Fruit fly (Drosophila melanogaster) whole organism, embryonic: Measurements from ENCODE around the gene BRWD3.

Experiments
- Antp ChIP-seq: fragments of 200-800 bp; sonication (Bioruptor generic); optimal IDR thresholded peaks from 3 replicates; lab custom pipeline; 2016; ENCODE audit warnings: missing biosample characterization, missing genetic modification characterization
- B-H1 ChIP-seq: fragments of 200-800 bp; sonication (Bioruptor generic); IDR thresholded peaks from 3 replicates; pipeline ENCODE4 v1.3.6; 2022; ENCODE audit warnings: missing biosample characterization, missing genetic modification characterization
- CG10959 ChIP-seq: fragments of 200-800 bp; sonication (Bioruptor generic); IDR thresholded peaks from 2 replicates; pipeline ENCODE4 v1.3.6; 2022; ENCODE audit warnings: missing biosample characterization, missing genetic modification characterization
- CG11695 ChIP-seq: fragments of 200-800 bp; sonication (Bioruptor generic); IDR thresholded peaks from 3 replicates; pipeline ENCODE4 v1.3.6; 2022; ENCODE audit warnings: missing biosample characterization, missing genetic modification characterization
- CG12744 ChIP-seq: fragments of 200-800 bp; sonication (Bioruptor generic); optimal IDR thresholded peaks from 2 replicates; lab custom pipeline; 2016; ENCODE audit warnings: missing biosample characterization, missing genetic modification characterization
- CG13123 ChIP-seq: fragments of 200-800 bp; sonication (Bioruptor generic); optimal IDR thresholded peaks from 2 replicates; lab custom pipeline; 2016; ENCODE audit warnings: missing biosample characterization, missing genetic modification characterization
- CG14667 ChIP-seq: fragments of 200-800 bp; sonication (Bioruptor generic); IDR thresholded peaks from 2 replicates; pipeline ENCODE4 v1.3.6; 2022; ENCODE audit warnings: missing biosample characterization, missing genetic modification characterization
- CG30020 ChIP-seq: fragments of 200-800 bp; optimal IDR thresholded peaks from 2 replicates; lab custom pipeline; 2019; ENCODE audit warnings: missing biosample characterization, mild to moderate bottlenecking, missing genetic modification characterization, moderate library complexity
- CG32772 ChIP-seq: fragments of 200-800 bp; sonication (Bioruptor generic); IDR thresholded peaks from 2 replicates; pipeline ENCODE4 v1.3.6; 2022; ENCODE audit warnings: missing biosample characterization, missing genetic modification characterization
- CG3281 ChIP-seq: fragments of 200-800 bp; sonication (Bioruptor generic); optimal IDR thresholded peaks from 3 replicates; lab custom pipeline; 2017; ENCODE audit warnings: missing biosample characterization, mild to moderate bottlenecking, missing genetic modification characterization
- CG42726 ChIP-seq: fragments of 200-800 bp; sonication (Bioruptor generic); IDR thresholded peaks from 2 replicates; pipeline ENCODE4 v1.3.6; 2022; ENCODE audit warnings: missing biosample characterization, missing genetic modification characterization; ENCODE audit not compliant: partially characterized antibody
- CG4282 ChIP-seq: fragments of 200-800 bp; sonication (Bioruptor generic); optimal IDR thresholded peaks from 2 replicates; lab custom pipeline; 2016; ENCODE audit warnings: missing biosample characterization, missing genetic modification characterization
- CG4730 ChIP-seq: fragments of 200-800 bp; sonication (Bioruptor generic); IDR thresholded peaks from 2 replicates; pipeline ENCODE4 v1.3.6; 2022; ENCODE audit warnings: missing biosample characterization, missing genetic modification characterization
- CG5953 ChIP-seq: fragments of 200-800 bp; sonication (Bioruptor generic); IDR thresholded peaks from 2 replicates; pipeline ENCODE4 v1.3.6; 2022; ENCODE audit warnings: missing biosample characterization, missing genetic modification characterization
- CG6689 ChIP-seq: fragments of 200-800 bp; sonication (Bioruptor generic); IDR thresholded peaks from 2 replicates; pipeline ENCODE4 v1.3.6; 2022; ENCODE audit warnings: missing biosample characterization, missing genetic modification characterization
- CG7839 ChIP-seq: fragments of 200-800 bp; sonication (Bioruptor generic); optimal IDR thresholded peaks from 3 replicates; lab custom pipeline; 2018; ENCODE audit warnings: missing biosample characterization, mild to moderate bottlenecking, missing genetic modification characterization, moderate library complexity
- CG7963 ChIP-seq: fragments of 200-800 bp; sonication (Bioruptor generic); IDR thresholded peaks from 3 replicates; pipeline ENCODE4 v1.3.6; 2022; ENCODE audit warnings: missing biosample characterization, missing genetic modification characterization; ENCODE audit not compliant: partially characterized antibody
- CG7987 ChIP-seq: fragments of 200-800 bp; sonication (Bioruptor generic); optimal IDR thresholded peaks from 2 replicates; lab custom pipeline; 2018; ENCODE audit warnings: missing biosample characterization, mild to moderate bottlenecking, missing genetic modification characterization, moderate library complexity
- CG8359 ChIP-seq: fragments of 200-800 bp; sonication (Bioruptor generic); optimal IDR thresholded peaks from 2 replicates; lab custom pipeline; 2017; ENCODE audit warnings: missing biosample characterization, mild to moderate bottlenecking, missing genetic modification characterization, borderline replicate concordance
- D ChIP-seq, 2 experiments: fragments of 200-800 bp in 1 of 2; fragments of >200 bp in 1 of 2; sonication (Bioruptor generic) in 1 of 2; optimal IDR thresholded peaks; 2 replicates in 1 of 2; 3 replicates in 1 of 2; lab custom pipeline; 2017; ENCODE audit warnings: mild to moderate bottlenecking in 1 of 2, missing biosample characterization in 1 of 2, missing genetic modification characterization in 1 of 2, missing genetic modification reagents in 1 of 2
- E2f2 ChIP-seq: fragments of 200-800 bp; sonication (Bioruptor generic); IDR thresholded peaks from 2 replicates; pipeline ENCODE4 v1.3.6; 2022; ENCODE audit warnings: missing biosample characterization, missing genetic modification characterization
- Hr51 ChIP-seq, 2 experiments: fragments of 200-800 bp; sonication (Bioruptor generic); optimal IDR thresholded peaks; 2 replicates in 1 of 2; 3 replicates in 1 of 2; lab custom pipeline; 2016 to 2018; ENCODE audit warnings: missing biosample characterization in 2 of 2, missing genetic modification characterization in 2 of 2, mild to moderate bottlenecking in 1 of 2, moderate library complexity in 1 of 2
- Mes4 ChIP-seq: fragments of 200-800 bp; sonication (Bioruptor generic); optimal IDR thresholded peaks from 2 replicates; lab custom pipeline; 2016; ENCODE audit warnings: missing biosample characterization, missing genetic modification characterization
- Nf-YB ChIP-seq: fragments of 200-800 bp; sonication (Bioruptor generic); optimal IDR thresholded peaks from 3 replicates; lab custom pipeline; 2019; ENCODE audit warnings: missing biosample characterization, mild to moderate bottlenecking, missing genetic modification characterization, moderate library complexity
- Oli ChIP-seq: fragments of 200-800 bp; sonication (Bioruptor generic); optimal IDR thresholded peaks from 2 replicates; lab custom pipeline; 2018; ENCODE audit warnings: missing biosample characterization, mild to moderate bottlenecking, missing genetic modification characterization, moderate library complexity
- Xrp1 ChIP-seq: fragments of 200-800 bp; sonication (Bioruptor generic); IDR thresholded peaks from 2 replicates; pipeline ENCODE4 v1.3.6; 2022; ENCODE audit warnings: missing biosample characterization, missing genetic modification characterization
- ac ChIP-seq: fragments of 200-800 bp; sonication (Bioruptor generic); optimal IDR thresholded peaks from 3 replicates; lab custom pipeline; 2017; ENCODE audit warnings: missing biosample characterization, mild to moderate bottlenecking, missing genetic modification characterization
- ap ChIP-seq: fragments of 200-800 bp; sonication (Bioruptor generic); IDR thresholded peaks from 2 replicates; pipeline ENCODE4 v1.3.6; 2022; ENCODE audit warnings: missing biosample characterization, missing genetic modification characterization
- bab2 ChIP-seq: fragments of 200-800 bp; sonication (Bioruptor generic); optimal IDR thresholded peaks from 2 replicates; lab custom pipeline; 2016; ENCODE audit warnings: missing biosample characterization, missing genetic modification characterization
- cato ChIP-seq: fragments of 200-800 bp; sonication (Bioruptor generic); optimal IDR thresholded peaks from 2 replicates; lab custom pipeline; 2016; ENCODE audit warnings: missing biosample characterization, missing genetic modification characterization, borderline replicate concordance
- chn ChIP-seq: fragments of 200-800 bp; sonication (Bioruptor generic); optimal IDR thresholded peaks from 2 replicates; lab custom pipeline; 2016; ENCODE audit warnings: missing biosample characterization, missing genetic modification characterization
- croc ChIP-seq: fragments of 200-800 bp; sonication (Bioruptor generic); conservative IDR thresholded peaks from 3 replicates; pipeline ENCODE4 v1.3.6; 2022; ENCODE audit warnings: missing biosample characterization, missing genetic modification characterization
- dati ChIP-seq: fragments of 200-800 bp; sonication (Bioruptor generic); IDR thresholded peaks from 2 replicates; pipeline ENCODE4 v1.3.6; 2022; ENCODE audit warnings: missing biosample characterization, missing genetic modification characterization
- fd3F ChIP-seq: fragments of 200-800 bp; sonication (Bioruptor generic); optimal IDR thresholded peaks from 2 replicates; lab custom pipeline; 2018; ENCODE audit warnings: missing biosample characterization, mild to moderate bottlenecking, missing genetic modification characterization, moderate library complexity
- ftz-f1 ChIP-seq: fragments of 200-800 bp; sonication (Bioruptor generic); optimal IDR thresholded peaks from 2 replicates; lab custom pipeline; 2016; ENCODE audit warnings: missing biosample characterization, missing genetic modification characterization
- grau ChIP-seq: fragments of 200-800 bp; optimal IDR thresholded peaks from 3 replicates; lab custom pipeline; 2019; ENCODE audit warnings: missing biosample characterization, mild to moderate bottlenecking, missing genetic modification characterization, moderate library complexity
- gt ChIP-seq: fragments of 200-800 bp; sonication (Bioruptor generic); IDR thresholded peaks from 2 replicates; pipeline ENCODE4 v1.3.6; 2022; ENCODE audit warnings: missing biosample characterization, missing genetic modification characterization
- hb ChIP-seq: fragments of 200-800 bp; sonication (Bioruptor generic); IDR thresholded peaks from 3 replicates; pipeline ENCODE4 v1.3.6; 2022; ENCODE audit warnings: missing biosample characterization, missing genetic modification characterization; ENCODE audit not compliant: partially characterized antibody
- lbe ChIP-seq: fragments of 200-800 bp; sonication (Bioruptor generic); optimal IDR thresholded peaks from 2 replicates; lab custom pipeline; 2016; ENCODE audit warnings: missing biosample characterization, mild to moderate bottlenecking, missing genetic modification characterization
- mld ChIP-seq: fragments of 200-800 bp; sonication (Bioruptor generic); IDR thresholded peaks from 3 replicates; pipeline ENCODE4 v1.3.6; 2022; ENCODE audit warnings: missing biosample characterization, missing genetic modification characterization; ENCODE audit not compliant: partially characterized antibody
- odd ChIP-seq: fragments of 200-800 bp; sonication (Bioruptor generic); optimal IDR thresholded peaks from 2 replicates; lab custom pipeline; 2017; ENCODE audit warnings: missing biosample characterization, mild to moderate bottlenecking, missing genetic modification characterization
- peb ChIP-seq: fragments of 200-800 bp; sonication (Bioruptor generic); IDR thresholded peaks from 2 replicates; pipeline ENCODE4 v1.3.6; 2022; ENCODE audit warnings: missing biosample characterization, missing genetic modification characterization
- ranshi ChIP-seq: fragments of 200-800 bp; sonication (Bioruptor generic); IDR thresholded peaks from 2 replicates; pipeline ENCODE4 v1.3.6; 2022; ENCODE audit warnings: missing biosample characterization, missing genetic modification characterization
- run ChIP-seq: fragments of 200-800 bp; sonication (Bioruptor generic); optimal IDR thresholded peaks from 3 replicates; lab custom pipeline; 2018; ENCODE audit warnings: missing biosample characterization, mild to moderate bottlenecking, missing genetic modification characterization
- sna ChIP-seq: fragments of 200-800 bp; sonication (Bioruptor generic); IDR thresholded peaks from 2 replicates; pipeline ENCODE4 v1.3.6; 2022; ENCODE audit warnings: missing biosample characterization, missing genetic modification characterization; ENCODE audit not compliant: partially characterized antibody
- stc ChIP-seq: fragments of 200-800 bp; sonication (Bioruptor generic); IDR thresholded peaks from 2 replicates; pipeline ENCODE4 v1.3.6; 2022; ENCODE audit warnings: missing biosample characterization, missing genetic modification characterization
- tap ChIP-seq: fragments of 200-800 bp; optimal IDR thresholded peaks from 3 replicates; lab custom pipeline; 2019; ENCODE audit warnings: missing biosample characterization, mild to moderate bottlenecking, missing genetic modification characterization, moderate library complexity
- wor ChIP-seq: fragments of 200-800 bp; sonication (Bioruptor generic); IDR thresholded peaks from 2 replicates; pipeline ENCODE4 v1.3.6; 2022; ENCODE audit warnings: missing biosample characterization, missing genetic modification characterization
- yki ChIP-seq: fragments of >200 bp; optimal IDR thresholded peaks from 3 replicates; lab custom pipeline; 2018

BRWD3 gene

dm6 chr3R:24318217-24319082 lies at the start of gene BRWD3, which contains the start of gene Nab2:
Gene BRWD3, plus strand, starts transcription at chr3R:24319000.
Gene Nab2, minus strand, starts transcription at chr3R:24318419.
- TF ChIP-seq Nf-YB (GFP tag; lab: Kevin White, UChicago) (no peak), Antp (GFP tag; lab: Kevin White, UChicago) (no peak), CG12744 (GFP tag; lab: Kevin White, UChicago) (peak; percentile 7), tap (tag; lab: Kevin White, UChicago) (no peak), CG3281 (no peak), CG7839 (tag; lab: Kevin White, UChicago) (no peak), CG6689 (GFP tag; lab: Robert Waterston, UW) (0 out of 2 replicates have a peak, but pooled peaks have one; percentile 4), CG8359 (GFP tag; lab: Kevin White, UChicago) (no peak), Hr51 (GFP tag; optimal IDR thresholded peaks at IDR 0.05; lab: Kevin White, UChicago) (no peak), ranshi (GFP tag; lab: Robert Waterston, UW) (peak; percentile 37; the same call in 1 of the 2 replicates), CG7963 (GFP tag; lab: Robert Waterston, UW) (peak; percentile 69; the same call in 2 of the 3 replicates), fd3F (GFP tag; lab: Kevin White, UChicago) (peak; percentile 22), hb (GFP tag; lab: Robert Waterston, UW) (peak; percentile 59; the same call in 1 of the 3 replicates), gt (GFP tag; lab: Robert Waterston, UW) (no peak), wor (no peak), CG13123 (GFP tag; lab: Kevin White, UChicago) (no peak), ac (GFP tag; lab: Kevin White, UChicago) (no peak), cato (GFP tag; lab: Kevin White, UChicago) (peak; percentile 9), CG11695 (GFP tag; lab: Robert Waterston, UW) (no peak), dati (no peak), mld (GFP tag; lab: Robert Waterston, UW) (peak; percentile 60; the same call in 1 of the 3 replicates), CG14667 (GFP tag; lab: Robert Waterston, UW) (no peak), B-H1 (GFP tag; lab: Robert Waterston, UW) (no peak), CG42726 (GFP tag; lab: Robert Waterston, UW) (peak; percentile 81), bab2 (GFP tag; lab: Kevin White, UChicago) (no peak), CG4282 (GFP tag; lab: Kevin White, UChicago) (no peak), Xrp1 (GFP tag; lab: Robert Waterston, UW) (peak; percentile 47; the same call in 1 of the 2 replicates), yki (lab: Kevin White, UChicago) (no peak), run (no peak), lbe (GFP tag; lab: Kevin White, UChicago) (no peak), peb (GFP tag; lab: Robert Waterston, UW) (no peak), sna (peak; percentile 27; the same call in 1 of the 2 replicates), grau (no peak), croc (no peak), CG10959 (no peak), E2f2 (peak; percentile 57), CG4730 (no peak), D (optimal IDR thresholded peaks at IDR 0.05; lab: Kevin White, UChicago) (no peak), D (GFP tag; optimal IDR thresholded peaks at IDR 0.05; lab: Kevin White, UChicago) (no peak), Oli (no peak), ftz-f1 (GFP tag; lab: Kevin White, UChicago) (no peak), Mes4 (GFP tag; lab: Kevin White, UChicago) (no peak), CG30020 (tag; lab: Kevin White, UChicago) (peak; percentile 58), ap (no peak), stc (peak; percentile 36; the same call in 1 of the 2 replicates), CG5953 (GFP tag; lab: Robert Waterston, UW) (no peak), CG32772 (GFP tag; lab: Robert Waterston, UW) (peak; percentile 60), chn (GFP tag; lab: Kevin White, UChicago) (no peak), odd (no peak), CG7987 (GFP tag; lab: Kevin White, UChicago) (no peak)
